Fruit fly (Drosophila melanogaster) whole organism, pupa: ENCODE measurements around the gene CG8673.

Experiments
- CG10348 ChIP-seq: fragments of 200-800 bp; sonication (Bioruptor generic); IDR thresholded peaks from 2 replicates; pipeline ENCODE4 v1.3.6; 2022; ENCODE audit warnings: missing biosample characterization, missing genetic modification characterization
- CG13204 ChIP-seq: fragments of 200-800 bp; sonication (Bioruptor generic); optimal IDR thresholded peaks from 2 replicates; lab custom pipeline; 2018; ENCODE audit warnings: missing biosample characterization, mild to moderate bottlenecking, missing genetic modification characterization, moderate library complexity
- CG15710 ChIP-seq: fragments of 200-800 bp; sonication (Bioruptor generic); optimal IDR thresholded peaks from 2 replicates; lab custom pipeline; 2018; ENCODE audit warnings: missing biosample characterization, mild to moderate bottlenecking, missing genetic modification characterization, moderate library complexity
- CG17806 ChIP-seq: fragments of 200-800 bp; sonication (Bioruptor generic); optimal IDR thresholded peaks from 2 replicates; lab custom pipeline; 2018; ENCODE audit warnings: missing biosample characterization, mild to moderate bottlenecking, missing genetic modification characterization, moderate library complexity
- CG34367 ChIP-seq: fragments of 200-800 bp; sonication (Bioruptor generic); optimal IDR thresholded peaks from 2 replicates; lab custom pipeline; 2018; ENCODE audit warnings: missing biosample characterization, mild to moderate bottlenecking, missing genetic modification characterization
- CG8159 ChIP-seq: fragments of 200-800 bp; sonication (Bioruptor generic); optimal IDR thresholded peaks from 3 replicates; lab custom pipeline; 2018; ENCODE audit warnings: missing biosample characterization, mild to moderate bottlenecking, missing genetic modification characterization, moderate library complexity
- CG8301 ChIP-seq: fragments of 200-800 bp; sonication (Bioruptor generic); optimal IDR thresholded peaks from 2 replicates; lab custom pipeline; 2018; ENCODE audit warnings: missing biosample characterization, mild to moderate bottlenecking, missing genetic modification characterization
- CG9948 ChIP-seq: fragments of 200-800 bp; sonication (Bioruptor generic); optimal IDR thresholded peaks from 2 replicates; lab custom pipeline; 2018; ENCODE audit warnings: missing biosample characterization, mild to moderate bottlenecking, missing genetic modification characterization, moderate library complexity
- D1 ChIP-seq: fragments of 200-800 bp; sonication (Bioruptor generic); optimal IDR thresholded peaks from 2 replicates; lab custom pipeline; 2018; ENCODE audit warnings: missing biosample characterization, mild to moderate bottlenecking, missing genetic modification characterization, moderate library complexity
- EcR ChIP-seq: fragments of 200-800 bp; sonication (Bioruptor generic); optimal IDR thresholded peaks from 3 replicates; lab custom pipeline; 2019; ENCODE audit warnings: missing biosample characterization, missing genetic modification characterization, mild to moderate bottlenecking, moderate library complexity, missing genetic modification reagents
- Snoo ChIP-seq: fragments of 200-800 bp; sonication (Bioruptor generic); optimal IDR thresholded peaks from 3 replicates; lab custom pipeline; 2017; ENCODE audit warnings: missing biosample characterization, mild to moderate bottlenecking, missing genetic modification characterization, inconsistent platforms
- fd96Ca ChIP-seq: fragments of 200-800 bp; sonication (Bioruptor generic); IDR thresholded peaks from 3 replicates; pipeline ENCODE4 v1.3.6; 2022; ENCODE audit warnings: missing biosample characterization, missing genetic modification characterization
- gl ChIP-seq: fragments of 200-800 bp; sonication (Bioruptor generic); optimal IDR thresholded peaks from 2 replicates; lab custom pipeline; 2018; ENCODE audit warnings: missing biosample characterization, mild to moderate bottlenecking, missing genetic modification characterization
- rn ChIP-seq: fragments of 200-800 bp; sonication (Bioruptor generic); IDR thresholded peaks from 2 replicates; pipeline ENCODE4 v1.3.6; 2022; ENCODE audit warnings: missing biosample characterization, missing genetic modification characterization

DNA sequence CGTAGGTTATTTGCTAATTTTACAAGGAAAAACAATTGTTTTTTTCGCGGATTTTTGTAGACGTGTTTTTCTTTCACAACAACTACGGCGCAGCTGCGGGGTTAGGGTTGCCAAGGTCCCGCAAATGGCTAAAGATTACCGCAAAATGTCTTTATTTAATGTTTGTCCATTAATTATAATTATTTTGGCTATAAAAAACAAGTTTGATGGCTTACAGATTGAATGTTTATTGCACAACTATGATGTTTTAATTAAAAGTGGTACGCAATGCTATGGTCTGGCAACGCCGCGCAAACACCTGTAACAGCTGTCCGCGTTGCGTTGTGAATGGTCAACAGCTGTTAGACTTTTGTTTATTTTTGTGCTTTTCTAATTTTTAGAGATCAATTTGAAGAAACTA, 32.6 kb downstream of the CG8673 start:
- peak; percentile 52 for TF ChIP-seq CG15710
- peak; percentile 30 for TF ChIP-seq CG34367 (tag; lab: Kevin White, UChicago)
- 0 out of 2 replicates have a peak, but pooled peaks have one; percentile 43 for TF ChIP-seq rn (GFP tag; lab: Robert Waterston, UW)
- no peak for TF ChIP-seq CG10348 (GFP tag; lab: Robert Waterston, UW)
- TF ChIP-seq EcR (GFP tag; lab: Kevin White, UChicago), result no peak
- no peak for TF ChIP-seq CG13204 (GFP tag; lab: Kevin White, UChicago)
- peak; percentile 59 for TF ChIP-seq CG8301 (tag; lab: Kevin White, UChicago)
- TF ChIP-seq CG17806 (tag; lab: Kevin White, UChicago), result peak; percentile 57
- TF ChIP-seq D1 (tag; lab: Kevin White, UChicago), result no peak
- peak; percentile 54 for TF ChIP-seq CG8159 (tag; lab: Kevin White, UChicago)
- TF ChIP-seq fd96Ca (GFP tag; lab: Robert Waterston, UW), result peak; percentile 73
- peak; percentile 47 for TF ChIP-seq Snoo
- peak; percentile 12 for TF ChIP-seq gl (tag; lab: Kevin White, UChicago)
- TF ChIP-seq CG9948 (tag; lab: Kevin White, UChicago), result peak; percentile 39
